Worm (Caenorhabditis elegans) whole organism, mixed stage, embryonic: ENCODE measurements around the gene ugt-16.

ENCODE experiments used
- blmp-1 ChIP-seq: fragments of 150-350 bp; optimal IDR thresholded peaks from 2 replicates; lab custom pipeline; 2014; ENCODE audit warnings: missing biosample characterization, missing genetic modification characterization
- ceh-39 ChIP-seq: fragments of 150-350 bp; optimal IDR thresholded peaks from 2 replicates; lab custom pipeline; 2014; ENCODE audit warnings: missing biosample characterization, missing genetic modification characterization
- elt-1 ChIP-seq: sonication (generic microtip); optimal IDR thresholded peaks from 2 replicates; lab custom pipeline; 2017; ENCODE audit warnings: missing genetic modification characterization, mild to moderate bottlenecking, missing compliant biosample characterization, antibody characterized with exemption, moderate library complexity, borderline replicate concordance; ENCODE audit not compliant: insufficient read depth
- nhr-12 ChIP-seq: fragments of 150-350 bp; optimal IDR thresholded peaks from 2 replicates; lab custom pipeline; 2014; ENCODE audit warnings: missing biosample characterization, missing genetic modification characterization
- nhr-237 ChIP-seq: fragments of 150-350 bp; optimal IDR thresholded peaks from 2 replicates; lab custom pipeline; 2014; ENCODE audit warnings: missing biosample characterization, missing genetic modification characterization
- nhr-76 ChIP-seq: sonication (generic microtip); optimal IDR thresholded peaks from 2 replicates; lab custom pipeline; 2017; ENCODE audit warnings: missing biosample characterization, missing genetic modification characterization
- sem-2 ChIP-seq: fragments of 200-800 bp; sonication (Bioruptor generic); optimal IDR thresholded peaks from 2 replicates; lab custom pipeline; 2018; ENCODE audit warnings: mild to moderate bottlenecking, missing genetic modification characterization, missing compliant biosample characterization
- sptf-1 ChIP-seq: sonication (generic microtip); optimal IDR thresholded peaks from 2 replicates; lab custom pipeline; 2017; ENCODE audit warnings: mild to moderate bottlenecking, missing genetic modification characterization, moderate library complexity, missing compliant biosample characterization

ce11 chrV:12811810-12812209, 13.0 kb upstream of the ugt-16 start:
- no peak for TF ChIP-seq nhr-12
- TF ChIP-seq elt-1 (tag; lab: Kevin White, UChicago): no peak
- no peak for TF ChIP-seq blmp-1 (tag; lab: Kevin White, UChicago)
- no peak for TF ChIP-seq sem-2 (GFP tag; lab: Kevin White, UChicago)
- TF ChIP-seq ceh-39 (tag; lab: Kevin White, UChicago): no peak
- TF ChIP-seq sptf-1 (tag; lab: Kevin White, UChicago): no peak
- no peak for TF ChIP-seq nhr-76 (tag; lab: Kevin White, UChicago)
- no peak for TF ChIP-seq nhr-237 (tag; lab: Kevin White, UChicago)
